Worm (Caenorhabditis elegans): ENCODE measurements around the gene clec-247.

ce11 chrV:18243227-18243626 is 39.5 kb upstream of the clec-247 start:
- TF ChIP-seq blmp-1 (tag; optimal IDR thresholded peaks at IDR 0.05) (no peak), snpc-4 (tag; optimal IDR thresholded peaks at IDR 0.05) (no peak), nhr-12 (tag; optimal IDR thresholded peaks at IDR 0.05) (no peak), sem-2 (GFP tag; optimal IDR thresholded peaks at IDR 0.05) (no peak), flh-1 (GFP tag; optimal IDR thresholded peaks at IDR 0.05) (no peak), elt-1 (tag; optimal IDR thresholded peaks at IDR 0.05; ENCODE audit: borderline replicate concordance, insufficient read depth) (no peak), nhr-28 (tag; optimal IDR thresholded peaks at IDR 0.05) (no peak), ces-1 (GFP tag; optimal IDR thresholded peaks at IDR 0.05) (no peak), M03D4.4 (tag; optimal IDR thresholded peaks at IDR 0.05) (no peak), pha-4 (tag; optimal IDR thresholded peaks at IDR 0.05) (no peak), unc-120 (tag; optimal IDR thresholded peaks at IDR 0.05; ENCODE audit: poor library complexity, severe bottlenecking) (no peak), lin-32 (GFP tag; optimal IDR thresholded peaks at IDR 0.05) (no peak), unc-39 (tag; optimal IDR thresholded peaks at IDR 0.05) (no peak), ceh-39 (tag; optimal IDR thresholded peaks at IDR 0.05) (no peak)

All from whole organism, mixed stage, embryonic.